Worm (Caenorhabditis elegans) whole organism, L1 larva: ENCODE data around the gene K10D2.5.

ENCODE experiments used
- elt-2 ChIP-seq: sonication (generic microtip); optimal IDR thresholded peaks from 2 replicates; lab custom pipeline; 2016; ENCODE audit warnings: missing genetic modification characterization, mild to moderate bottlenecking, inconsistent platforms, missing compliant biosample characterization, missing genetic modification reagents
- lir-3 ChIP-seq: sonication (generic microtip); optimal IDR thresholded peaks from 2 replicates; lab custom pipeline; 2016; ENCODE audit warnings: mild to moderate bottlenecking, missing genetic modification characterization, moderate library complexity, missing compliant biosample characterization; ENCODE audit not compliant: poor library complexity
- pag-3 ChIP-seq: sonication (generic microtip); optimal IDR thresholded peaks from 2 replicates; lab custom pipeline; 2017; ENCODE audit warnings: missing genetic modification characterization, mild to moderate bottlenecking, missing compliant biosample characterization, antibody characterized with exemption, borderline replicate concordance; ENCODE audit not compliant: insufficient read depth
- zag-1 ChIP-seq: fragments of 150-350 bp; optimal IDR thresholded peaks from 2 replicates; lab custom pipeline; 2014; ENCODE audit warnings: missing biosample characterization, missing genetic modification characterization

ce11 chrIII:5150012-5150411 lies 22.5 kb upstream of the K10D2.5 start:
- TF ChIP-seq elt-2: no peak
- TF ChIP-seq pag-3: no peak
- no peak for TF ChIP-seq zag-1 (tag; lab: Kevin White, UChicago)
- no peak for TF ChIP-seq lir-3 (tag; lab: Kevin White, UChicago)
